Worm (Caenorhabditis elegans): ENCODE results near the gene srsx-34.

Gene srsx-34

DNA sequence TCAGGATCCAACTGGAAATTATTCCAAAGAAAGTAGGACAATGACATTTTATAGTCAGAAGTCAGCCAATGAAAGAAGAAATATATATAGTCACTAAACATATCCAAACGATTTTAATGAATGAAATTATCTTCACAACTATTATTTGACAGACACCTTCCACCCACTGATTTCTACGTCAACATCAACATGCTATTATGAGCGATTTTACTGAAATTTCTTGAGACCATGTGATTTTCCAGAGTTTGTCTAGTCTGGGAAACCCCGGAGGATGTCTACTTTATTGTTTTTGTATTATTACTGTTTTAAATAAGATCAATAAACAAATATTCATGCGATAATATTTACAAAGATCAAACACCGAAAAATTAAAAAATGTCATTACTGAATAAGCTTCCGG is 20.2 kb upstream of the srsx-34 start, which contains the start of gene srt-18:
srt-18 (minus strand) TSS at position 101 of the 400 bp plus-strand sequence.
- TF ChIP-seq ceh-2 (tag; optimal IDR thresholded peaks at IDR 0.05) (no peak), ceh-30 (tag; optimal IDR thresholded peaks at IDR 0.05) (no peak)

DNA sequence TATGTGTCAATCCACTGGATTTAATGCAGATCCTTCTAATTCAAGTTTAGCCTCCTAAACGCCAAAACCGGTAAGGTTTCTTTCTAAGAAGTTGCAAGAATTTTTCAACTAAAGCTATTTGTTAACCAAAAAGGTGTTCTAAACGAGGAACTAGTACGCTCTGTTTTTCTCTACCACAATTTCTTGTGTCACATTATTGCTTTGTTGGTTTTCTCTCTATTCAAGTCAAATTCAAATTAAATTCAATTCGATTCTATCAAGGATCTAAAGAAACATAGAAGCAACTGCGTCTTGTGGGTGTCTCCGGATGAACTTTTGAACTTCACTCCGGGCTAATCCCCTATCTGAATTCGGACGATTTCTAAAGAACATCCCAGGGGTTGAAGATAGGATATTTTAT is 19.3 kb upstream of the srsx-34 start, which contains the start of gene oac-40:
oac-40 (plus strand) TSS at position 301 of the 400 bp plus-strand sequence.
- TF ChIP-seq pqm-1 (tag; optimal IDR thresholded peaks at IDR 0.05) = no peak

DNA sequence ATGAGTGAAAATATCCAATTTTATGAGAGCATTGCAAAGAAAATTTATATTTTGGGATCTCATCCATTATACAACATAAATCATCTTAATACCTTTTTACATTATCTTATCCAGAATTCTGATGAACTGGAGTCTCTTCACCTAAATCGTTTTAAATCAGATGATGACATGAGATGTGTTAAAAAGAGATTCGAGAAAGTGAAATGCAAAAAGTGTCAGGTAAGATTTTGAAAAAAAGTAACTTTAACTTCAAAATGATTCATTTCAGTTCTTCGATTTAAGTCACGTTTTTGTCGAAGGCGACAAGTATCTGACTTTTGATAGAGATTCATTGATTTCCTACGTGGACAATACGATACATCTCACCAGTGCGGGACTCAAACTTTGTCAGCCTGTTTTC is 16.9 kb upstream of the srsx-34 start:
- TF ChIP-seq pha-2 (tag; optimal IDR thresholded peaks at IDR 0.05) = no peak
- TF ChIP-seq nfya-1 (tag; optimal IDR thresholded peaks at IDR 0.05) = no peak
- no peak for TF ChIP-seq ceh-19 (GFP tag; optimal IDR thresholded peaks at IDR 0.05)
- TF ChIP-seq pat-9 (tag; optimal IDR thresholded peaks at IDR 0.05) = no peak
- TF ChIP-seq fkh-6 (tag; optimal IDR thresholded peaks at IDR 0.05) = no peak
- no peak for TF ChIP-seq dve-1 (tag; optimal IDR thresholded peaks at IDR 0.05)

DNA sequence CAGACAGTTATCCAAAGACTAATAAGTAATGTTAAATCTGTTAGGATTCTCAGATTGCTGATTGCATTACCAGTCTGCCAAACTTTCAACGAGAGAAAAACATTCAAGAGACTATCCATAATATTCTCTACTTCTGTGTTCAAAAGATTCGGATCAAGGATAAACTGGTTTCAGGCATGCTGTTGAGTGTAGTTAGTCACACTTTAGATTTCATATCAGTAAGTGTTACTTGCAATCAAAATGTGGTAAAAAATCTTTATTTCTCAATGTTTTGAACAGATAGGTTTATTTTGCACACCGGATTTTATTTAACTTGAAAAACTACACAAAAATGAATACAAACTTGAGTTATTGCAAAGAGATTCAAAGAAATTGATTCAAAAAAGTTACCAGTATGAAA is 13.7 kb upstream of the srsx-34 start, which contains the start of gene oac-41:
oac-41 (minus strand) TSS at position 101 of the 400 bp plus-strand sequence.
- TF ChIP-seq pha-4 (tag; optimal IDR thresholded peaks at IDR 0.05) = no peak
- TF ChIP-seq ztf-16 (tag; optimal IDR thresholded peaks at IDR 0.05) = no peak

DNA sequence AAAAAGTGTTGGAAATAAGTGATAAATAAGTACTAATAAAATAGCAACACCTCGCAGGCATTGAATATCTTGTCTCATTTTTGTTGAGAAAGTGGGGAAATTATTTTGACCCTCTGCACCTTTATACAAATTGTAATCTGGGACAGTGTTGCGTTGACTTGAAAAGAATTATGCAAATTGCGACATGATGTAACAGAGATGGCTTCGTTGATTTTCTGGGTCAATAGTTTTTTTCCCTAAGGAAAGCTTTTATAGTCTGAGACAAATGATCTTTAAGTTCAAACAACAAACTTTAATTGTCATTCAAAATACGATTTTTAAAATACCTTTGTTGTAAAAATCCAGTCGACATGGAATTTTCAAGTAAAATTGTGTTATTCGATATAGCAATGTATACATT is 11.1 kb upstream of the srsx-34 start, which contains the start of gene bus-1:
bus-1 (minus strand) TSS at position 101 of the 400 bp plus-strand sequence.
- TF ChIP-seq elt-2 (tag; optimal IDR thresholded peaks at IDR 0.05) = no peak
- no peak for TF ChIP-seq eyg-1 (tag; optimal IDR thresholded peaks at IDR 0.05)
- no peak for TF ChIP-seq unc-86 (tag; optimal IDR thresholded peaks at IDR 0.05)
- no peak for TF ChIP-seq dve-1 (tag; optimal IDR thresholded peaks at IDR 0.05)
- TF ChIP-seq hlh-8 (tag; optimal IDR thresholded peaks at IDR 0.05) = no peak
- no peak for TF ChIP-seq che-1 (tag; optimal IDR thresholded peaks at IDR 0.05)
- TF ChIP-seq C08G9.2 (tag; optimal IDR thresholded peaks at IDR 0.05) = no peak
- TF ChIP-seq ceh-24 (tag; optimal IDR thresholded peaks at IDR 0.05) = no peak
- no peak for TF ChIP-seq rnt-1 (tag; optimal IDR thresholded peaks at IDR 0.05)
- TF ChIP-seq F13H6.1 (tag; optimal IDR thresholded peaks at IDR 0.05) = no peak
- no peak for TF ChIP-seq ahr-1 (tag; optimal IDR thresholded peaks at IDR 0.05)
- TF ChIP-seq tbx-2 (tag; optimal IDR thresholded peaks at IDR 0.05) = no peak
- no peak for TF ChIP-seq ref-2 (tag; optimal IDR thresholded peaks at IDR 0.05)
- no peak for TF ChIP-seq ama-1 (optimal IDR thresholded peaks at IDR 0.05)
- no peak for TF ChIP-seq fkh-6 (tag; optimal IDR thresholded peaks at IDR 0.05)

DNA sequence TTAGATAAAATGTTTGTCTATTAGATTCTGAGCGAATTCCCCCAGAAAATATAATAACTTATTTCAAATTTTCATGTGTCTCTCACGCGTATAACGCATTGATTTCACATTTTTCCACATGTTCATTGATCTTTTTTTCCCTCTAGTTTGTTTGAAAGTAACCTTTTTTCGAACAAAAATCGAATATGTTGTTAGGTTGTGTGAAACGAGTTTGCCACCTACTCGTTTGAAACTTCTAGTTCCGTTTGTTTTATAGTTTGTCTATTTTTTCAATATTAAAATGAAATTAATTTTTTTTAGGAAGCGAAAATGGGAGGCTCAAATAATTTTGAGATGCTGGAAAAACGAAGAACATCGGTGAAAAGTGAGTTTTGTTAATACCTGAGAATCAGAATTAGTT is 5.5 kb upstream of the srsx-34 start, which contains the start of gene C25E10.5:
C25E10.5 (plus strand) TSS at position 301 of the 400 bp plus-strand sequence.
- TF ChIP-seq eyg-1 (tag; optimal IDR thresholded peaks at IDR 0.05) (no peak), nhr-11 (tag; optimal IDR thresholded peaks at IDR 0.05) (no peak), ceh-2 (tag; optimal IDR thresholded peaks at IDR 0.05) (no peak), unc-86 (tag; optimal IDR thresholded peaks at IDR 0.05) (no peak), unc-55 (GFP tag; optimal IDR thresholded peaks at IDR 0.05) (no peak), ceh-6 (GFP tag; optimal IDR thresholded peaks at IDR 0.05) (no peak), lin-11 (tag; optimal IDR thresholded peaks at IDR 0.05) (no peak), ceh-48 (tag; optimal IDR thresholded peaks at IDR 0.05) (no peak), hlh-13 (GFP tag; optimal IDR thresholded peaks at IDR 0.05) (no peak), elt-2 (tag; optimal IDR thresholded peaks at IDR 0.05) (no peak), sox-4 (tag; optimal IDR thresholded peaks at IDR 0.05) (no peak), zip-5 (tag; optimal IDR thresholded peaks at IDR 0.05) (no peak), madf-2 (tag; optimal IDR thresholded peaks at IDR 0.05) (no peak), odd-2 (tag; optimal IDR thresholded peaks at IDR 0.05) (no peak), C38D4.7 (GFP tag; optimal IDR thresholded peaks at IDR 0.05) (no peak), gmeb-2 (tag; optimal IDR thresholded peaks at IDR 0.05) (no peak)

Measured in whole organism, late embryonic.